Worm (Caenorhabditis elegans): ENCODE results near the gene slc-17.3.

slc-17.3 gene

ce11 chrIII:7816463-7816862 is 48.6 kb downstream of the slc-17.3 start:
- TF ChIP-seq him-1 (tag; optimal IDR thresholded peaks at IDR 0.05): no peak
- no peak for TF ChIP-seq dao-5 (tag; optimal IDR thresholded peaks at IDR 0.05)
- TF ChIP-seq W03F9.2 (tag; optimal IDR thresholded peaks at IDR 0.05): no peak

DNA sequence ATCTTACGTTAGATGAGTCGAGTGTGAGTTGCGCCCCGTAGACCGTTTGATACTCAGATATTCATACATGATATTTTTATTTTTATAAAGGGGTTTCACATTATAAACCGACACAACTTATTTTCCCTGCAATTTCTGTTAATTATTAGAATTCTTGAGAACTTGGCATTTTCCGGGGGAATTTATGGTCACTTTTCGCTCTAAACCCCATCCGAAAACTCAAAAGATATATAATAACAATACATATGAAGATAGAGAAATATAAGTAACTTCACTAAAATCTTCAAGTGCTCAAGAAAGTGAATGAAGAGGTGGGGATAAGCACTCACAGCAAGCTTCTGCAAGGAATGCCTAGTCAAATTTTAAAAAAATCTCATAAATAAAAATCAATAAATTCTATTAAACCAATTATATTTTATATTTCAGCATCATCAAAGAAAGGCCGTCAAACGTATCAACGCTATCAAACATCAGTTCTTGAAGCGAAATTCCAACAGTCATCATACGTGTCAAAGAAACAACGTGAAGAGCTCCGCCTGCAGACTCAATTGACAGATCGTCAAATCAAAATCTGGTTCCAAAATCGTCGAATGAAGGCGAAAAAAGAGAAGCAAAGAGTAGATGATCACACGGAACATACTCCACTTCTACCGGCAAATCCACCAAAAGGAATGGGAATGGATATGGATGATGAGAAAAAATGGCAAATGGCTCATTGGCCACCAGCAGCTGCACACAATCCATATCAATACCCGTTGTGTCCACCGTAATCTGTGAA is 49.3 kb downstream of the slc-17.3 start:
- TF ChIP-seq him-1 (tag; optimal IDR thresholded peaks at IDR 0.05) (no peak), W03F9.2 (tag; optimal IDR thresholded peaks at IDR 0.05) (no peak), dao-5 (tag; optimal IDR thresholded peaks at IDR 0.05) (no peak)

DNA sequence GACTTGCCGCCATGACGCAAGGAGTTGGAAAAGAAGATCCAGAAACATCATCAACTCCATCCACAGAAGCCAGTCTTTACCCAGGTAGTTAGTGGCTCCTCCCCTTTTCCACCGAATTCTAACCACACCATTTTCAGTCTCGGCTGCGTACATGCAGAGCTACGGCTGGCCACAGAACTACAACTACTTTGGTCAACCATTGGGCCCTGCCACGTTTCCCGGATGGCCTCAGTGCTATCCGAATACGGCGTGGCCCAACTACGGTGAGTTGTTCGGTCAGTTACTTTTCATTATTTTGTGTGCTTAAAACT is 50.1 kb downstream of the slc-17.3 start:
- TF ChIP-seq W03F9.2 (tag; optimal IDR thresholded peaks at IDR 0.05): no peak
- no peak for TF ChIP-seq him-1 (tag; optimal IDR thresholded peaks at IDR 0.05)
- TF ChIP-seq dao-5 (tag; optimal IDR thresholded peaks at IDR 0.05): no peak

DNA sequence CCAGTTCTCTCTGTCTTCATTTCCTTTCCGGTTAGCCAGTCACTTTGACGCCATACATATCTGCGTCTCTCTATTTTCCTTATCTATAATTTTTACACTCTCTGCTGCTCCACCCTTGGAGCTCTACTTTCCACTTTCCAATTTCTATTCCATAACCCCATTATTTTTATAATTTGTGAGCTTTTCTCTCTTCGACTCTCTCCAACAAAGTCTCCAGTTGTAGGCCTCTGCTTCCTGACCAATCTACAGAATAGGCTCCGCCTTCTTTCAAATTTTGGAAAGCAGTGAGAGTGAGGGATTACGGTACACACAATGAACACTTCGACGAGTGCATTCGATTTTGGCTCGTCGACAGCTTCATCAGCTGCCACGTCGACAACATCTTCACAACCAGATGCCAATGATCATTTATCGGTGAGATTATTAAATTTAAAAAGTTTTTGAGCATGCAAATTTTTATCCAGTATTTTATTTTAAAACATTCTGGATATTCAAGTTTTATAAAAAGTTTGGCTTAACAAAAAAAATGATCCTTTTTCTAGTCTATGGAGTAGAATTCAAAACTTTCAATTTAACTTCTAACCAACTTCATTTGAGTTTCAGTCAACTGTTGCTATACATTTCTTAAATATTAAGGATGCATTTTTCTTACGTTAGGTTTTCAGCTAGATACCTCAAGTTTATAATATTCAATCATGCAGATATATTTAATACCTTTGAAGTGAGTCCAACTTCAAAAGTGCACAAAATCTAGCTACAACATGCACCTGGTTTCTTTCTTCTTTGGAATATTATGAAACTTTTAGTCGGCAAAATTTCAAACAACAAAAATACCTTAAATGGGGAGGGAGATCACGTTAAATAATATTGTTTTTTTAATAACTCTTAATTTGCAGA is 50.7 kb downstream of the slc-17.3 start, which contains the start of gene egl-5:
TSS of gene egl-5 (plus strand) at position 216 of the 897 bp plus-strand sequence.
- TF ChIP-seq W03F9.2 (tag; optimal IDR thresholded peaks at IDR 0.05): no peak
- TF ChIP-seq dao-5 (tag; optimal IDR thresholded peaks at IDR 0.05): no peak
- no peak for TF ChIP-seq him-1 (tag; optimal IDR thresholded peaks at IDR 0.05)

Measured in whole organism, L4/young adult.